Fruit fly (Drosophila melanogaster) whole organism, embryonic: ENCODE results near the gene CG43085.

Experiments used
- ATbp ChIP-seq: fragments of 200-800 bp; sonication (Bioruptor generic); optimal IDR thresholded peaks from 2 replicates; lab custom pipeline; 2017; ENCODE audit warnings: missing biosample characterization, mild to moderate bottlenecking, missing genetic modification characterization, missing genetic modification reagents
- Adf1 ChIP-seq: fragments of 200-800 bp; sonication (Bioruptor generic); IDR thresholded peaks from 2 replicates; pipeline ENCODE4 v1.3.6; 2022; ENCODE audit warnings: missing biosample characterization, missing genetic modification characterization
- Awh ChIP-seq: fragments of 200-800 bp; sonication (Bioruptor generic); IDR thresholded peaks from 2 replicates; pipeline ENCODE4, ENCODE4 v1.3.6; 2022; ENCODE audit warnings: missing biosample characterization, missing genetic modification characterization
- CG12071 ChIP-seq: fragments of 200-800 bp; sonication (Bioruptor generic); optimal IDR thresholded peaks from 3 replicates; lab custom pipeline; 2018; ENCODE audit warnings: missing biosample characterization, mild to moderate bottlenecking, missing genetic modification characterization
- CG12219 ChIP-seq: fragments of 200-800 bp; sonication (Bioruptor generic); optimal IDR thresholded peaks from 3 replicates; lab custom pipeline; 2018; ENCODE audit warnings: missing biosample characterization, mild to moderate bottlenecking, missing genetic modification characterization
- CG15011 ChIP-seq: fragments of 200-800 bp; sonication (Bioruptor generic); optimal IDR thresholded peaks from 3 replicates; lab custom pipeline; 2018; ENCODE audit warnings: missing biosample characterization, mild to moderate bottlenecking, missing genetic modification characterization
- CG1647 ChIP-seq: fragments of 200-800 bp; sonication (Bioruptor generic); optimal IDR thresholded peaks from 3 replicates; lab custom pipeline; 2016; ENCODE audit warnings: missing biosample characterization, missing genetic modification characterization
- CG17359 ChIP-seq: fragments of 200-800 bp; sonication (Bioruptor generic); optimal IDR thresholded peaks from 3 replicates; lab custom pipeline; 2018; ENCODE audit warnings: missing biosample characterization, mild to moderate bottlenecking, missing genetic modification characterization, moderate library complexity
- CG17829 ChIP-seq: fragments of 200-800 bp; optimal IDR thresholded peaks from 2 replicates; lab custom pipeline; 2019; ENCODE audit warnings: missing biosample characterization, mild to moderate bottlenecking, missing genetic modification characterization, moderate library complexity
- CG18262 ChIP-seq: fragments of 200-800 bp; optimal IDR thresholded peaks from 3 replicates; lab custom pipeline; 2019; ENCODE audit warnings: missing biosample characterization, mild to moderate bottlenecking, missing genetic modification characterization, moderate library complexity
- CG18619 ChIP-seq: fragments of 200-800 bp; sonication (Bioruptor generic); optimal IDR thresholded peaks from 3 replicates; lab custom pipeline; 2017; ENCODE audit warnings: missing biosample characterization, mild to moderate bottlenecking, missing genetic modification characterization
- CG2120 ChIP-seq: fragments of 200-800 bp; sonication (Bioruptor generic); optimal IDR thresholded peaks from 3 replicates; lab custom pipeline; 2016; ENCODE audit warnings: missing biosample characterization, missing genetic modification characterization
- CG2678 ChIP-seq: fragments of 200-800 bp; sonication (Bioruptor generic); optimal IDR thresholded peaks from 3 replicates; lab custom pipeline; 2019; ENCODE audit warnings: missing biosample characterization, mild to moderate bottlenecking, missing genetic modification characterization, moderate library complexity
- CG33213 ChIP-seq: fragments of 200-800 bp; sonication (Bioruptor generic); optimal IDR thresholded peaks from 3 replicates; lab custom pipeline; 2016; ENCODE audit warnings: missing biosample characterization, missing genetic modification characterization
- CG4617 ChIP-seq: fragments of 200-800 bp; sonication (Bioruptor generic); optimal IDR thresholded peaks from 3 replicates; lab custom pipeline; 2016; ENCODE audit warnings: missing biosample characterization, missing genetic modification characterization, borderline replicate concordance
- CG6272 ChIP-seq: fragments of 200-800 bp; sonication (Bioruptor generic); IDR thresholded peaks from 2 replicates; pipeline ENCODE4 v1.3.6; 2022; ENCODE audit warnings: missing biosample characterization, missing genetic modification characterization
- CG6765 ChIP-seq: fragments of 200-800 bp; sonication (Bioruptor generic); optimal IDR thresholded peaks from 3 replicates; lab custom pipeline; 2017; ENCODE audit warnings: missing biosample characterization, mild to moderate bottlenecking, missing genetic modification characterization
- CG9932 ChIP-seq: fragments of 200-800 bp; sonication (Bioruptor generic); IDR thresholded peaks from 2 replicates; pipeline ENCODE4 v1.3.6; 2022; ENCODE audit warnings: missing biosample characterization, missing genetic modification characterization
- Dip2 ChIP-seq: fragments of 200-800 bp; sonication (Bioruptor generic); IDR thresholded peaks from 2 replicates; pipeline ENCODE4 v1.3.6; 2022; ENCODE audit warnings: missing biosample characterization, missing genetic modification characterization
- E2f1 ChIP-seq: fragments of 200-800 bp; sonication (Bioruptor generic); IDR thresholded peaks from 2 replicates; pipeline ENCODE4 v1.3.6; 2022; ENCODE audit warnings: missing biosample characterization, missing genetic modification characterization
- Elba2 ChIP-seq: fragments of 200-800 bp; sonication (Bioruptor generic); optimal IDR thresholded peaks from 3 replicates; lab custom pipeline; 2016; ENCODE audit warnings: missing biosample characterization, missing genetic modification characterization
- Jarid2 ChIP-seq: fragments of 200-800 bp; sonication (Bioruptor generic); optimal IDR thresholded peaks from 3 replicates; lab custom pipeline; 2017; ENCODE audit warnings: mild to moderate bottlenecking, missing biosample characterization, missing genetic modification reagents, missing genetic modification characterization
- NfI ChIP-seq: fragments of 200-800 bp; sonication (Bioruptor generic); optimal IDR thresholded peaks from 3 replicates; lab custom pipeline; 2018; ENCODE audit warnings: missing biosample characterization, mild to moderate bottlenecking, missing genetic modification characterization, moderate library complexity
- Opbp ChIP-seq: fragments of 200-800 bp; sonication (Bioruptor generic); IDR thresholded peaks from 3 replicates; pipeline ENCODE4 v1.3.6; 2022; ENCODE audit warnings: missing biosample characterization, missing genetic modification characterization; ENCODE audit not compliant: partially characterized antibody
- Optix ChIP-seq: fragments of 200-800 bp; sonication (Bioruptor generic); IDR thresholded peaks from 3 replicates; pipeline ENCODE4 v1.3.6; 2022; ENCODE audit warnings: missing biosample characterization, missing genetic modification characterization
- Pdp1 ChIP-seq, 2 experiments: fragments of 200-800 bp; sonication (Bioruptor generic); optimal IDR thresholded peaks; 3 replicates each; lab custom pipeline; 2016; ENCODE audit warnings: missing biosample characterization in 2 of 2, missing genetic modification characterization in 2 of 2, mild to moderate bottlenecking in 1 of 2, moderate library complexity in 1 of 2
- Poxn ChIP-seq: fragments of 200-800 bp; sonication (Bioruptor generic); IDR thresholded peaks from 2 replicates; pipeline ENCODE4 v1.3.6; 2022; ENCODE audit warnings: missing biosample characterization, missing genetic modification characterization
- Tbp ChIP-seq: fragments of >200 bp; optimal IDR thresholded peaks from 2 replicates; lab custom pipeline; 2018; ENCODE audit warnings: missing biosample characterization, missing genetic modification characterization
- Usf ChIP-seq: fragments of 200-800 bp; sonication (Bioruptor generic); optimal IDR thresholded peaks from 2 replicates; lab custom pipeline; 2017; ENCODE audit warnings: missing genotype, missing biosample characterization, missing genetic modification characterization
- ac ChIP-seq: fragments of 200-800 bp; sonication (Bioruptor generic); optimal IDR thresholded peaks from 3 replicates; lab custom pipeline; 2017; ENCODE audit warnings: missing biosample characterization, mild to moderate bottlenecking, missing genetic modification characterization
- amos ChIP-seq: fragments of 200-800 bp; sonication (Bioruptor generic); IDR thresholded peaks from 2 replicates; pipeline ENCODE4 v1.3.6; 2022; ENCODE audit warnings: missing biosample characterization, missing genetic modification characterization; ENCODE audit not compliant: partially characterized antibody
- bbx ChIP-seq: fragments of 200-800 bp; sonication (Bioruptor generic); IDR thresholded peaks from 2 replicates; pipeline ENCODE4 v1.3.6; 2022; ENCODE audit warnings: missing biosample characterization, missing genetic modification characterization; ENCODE audit not compliant: partially characterized antibody
- br ChIP-seq: fragments of >200 bp; optimal IDR thresholded peaks from 2 replicates; lab custom pipeline; 2017
- chm ChIP-seq: fragments of 200-800 bp; sonication (Bioruptor generic); IDR thresholded peaks from 2 replicates; pipeline ENCODE4 v1.3.6; 2022; ENCODE audit warnings: missing biosample characterization, missing genetic modification characterization
- crc ChIP-seq: fragments of 200-800 bp; sonication (Bioruptor generic); optimal IDR thresholded peaks from 2 replicates; lab custom pipeline; 2016; ENCODE audit warnings: missing biosample characterization, missing genetic modification characterization
- exex ChIP-seq: fragments of 200-800 bp; sonication (Bioruptor generic); optimal IDR thresholded peaks from 4 replicates; lab custom pipeline; 2018; ENCODE audit warnings: missing biosample characterization, mild to moderate bottlenecking, missing genetic modification characterization, moderate library complexity
- eyg ChIP-seq: fragments of 200-800 bp; sonication (Bioruptor generic); optimal IDR thresholded peaks from 3 replicates; lab custom pipeline; 2016; ENCODE audit warnings: missing biosample characterization, missing genetic modification characterization
- ham ChIP-seq: fragments of 200-800 bp; sonication (Bioruptor generic); IDR thresholded peaks from 2 replicates; pipeline ENCODE4 v1.3.6; 2022; ENCODE audit warnings: missing biosample characterization, missing genetic modification characterization
- her ChIP-seq: fragments of 200-800 bp; sonication (Bioruptor generic); optimal IDR thresholded peaks from 2 replicates; lab custom pipeline; 2016; ENCODE audit warnings: missing biosample characterization, missing genetic modification characterization
- hkb ChIP-seq, 2 experiments: fragments of 200-800 bp in 1 of 2; fragments of >200 bp in 1 of 2; sonication (Bioruptor generic) in 1 of 2; IDR thresholded peaks in 1 of 2; optimal IDR thresholded peaks in 1 of 2; 2 replicates each; pipeline versions ENCODE4 v1.3.6 to Lab custom; 2017 to 2022; ENCODE audit warnings: missing biosample characterization in 1 of 2, missing genetic modification characterization in 1 of 2
- hth ChIP-seq: fragments of >200 bp; optimal IDR thresholded peaks from 2 replicates; lab custom pipeline; 2017; ENCODE audit warnings: inconsistent platforms
- klu ChIP-seq: fragments of 200-800 bp; sonication (Bioruptor generic); IDR thresholded peaks from 2 replicates; pipeline ENCODE4 v1.3.6; 2022; ENCODE audit warnings: missing biosample characterization, missing genetic modification characterization
- knrl ChIP-seq: fragments of 200-800 bp; sonication (Bioruptor generic); IDR thresholded peaks from 3 replicates; pipeline ENCODE4 v1.3.6; 2022; ENCODE audit warnings: missing biosample characterization, missing genetic modification characterization; ENCODE audit not compliant: partially characterized antibody
- lab ChIP-seq: fragments of 200-800 bp; sonication (Bioruptor generic); optimal IDR thresholded peaks from 3 replicates; lab custom pipeline; 2017; ENCODE audit warnings: missing biosample characterization, missing genetic modification characterization, mild to moderate bottlenecking, moderate library complexity, missing genetic modification reagents
- luna ChIP-seq: fragments of 200-800 bp; sonication (Bioruptor generic); optimal IDR thresholded peaks from 2 replicates; lab custom pipeline; 2016; ENCODE audit warnings: missing biosample characterization, missing genetic modification characterization
- nau ChIP-seq: fragments of 200-800 bp; sonication (Bioruptor generic); optimal IDR thresholded peaks from 3 replicates; lab custom pipeline; 2017; ENCODE audit warnings: missing biosample characterization, mild to moderate bottlenecking, missing genetic modification characterization, missing genetic modification reagents
- peb ChIP-seq: fragments of 200-800 bp; sonication (Bioruptor generic); IDR thresholded peaks from 2 replicates; pipeline ENCODE4 v1.3.6; 2022; ENCODE audit warnings: missing biosample characterization, missing genetic modification characterization
- ranshi ChIP-seq: fragments of 200-800 bp; sonication (Bioruptor generic); IDR thresholded peaks from 2 replicates; pipeline ENCODE4 v1.3.6; 2022; ENCODE audit warnings: missing biosample characterization, missing genetic modification characterization
- sima ChIP-seq: fragments of 200-800 bp; sonication (Bioruptor generic); optimal IDR thresholded peaks from 2 replicates; lab custom pipeline; 2016; ENCODE audit warnings: missing biosample characterization, missing genetic modification characterization
- usp ChIP-seq: fragments of >200 bp; optimal IDR thresholded peaks from 2 replicates; lab custom pipeline; 2017; ENCODE audit warnings: missing biosample characterization, missing genetic modification characterization
- zen ChIP-seq: fragments of 200-800 bp; sonication (Bioruptor generic); optimal IDR thresholded peaks from 3 replicates; lab custom pipeline; 2018; ENCODE audit warnings: missing biosample characterization, mild to moderate bottlenecking, missing genetic modification characterization, moderate library complexity
- zf30C ChIP-seq: fragments of 200-800 bp; sonication (Bioruptor generic); optimal IDR thresholded peaks from 3 replicates; lab custom pipeline; 2018; ENCODE audit warnings: missing biosample characterization, mild to moderate bottlenecking, missing genetic modification characterization

The CG43085 gene

DNA sequence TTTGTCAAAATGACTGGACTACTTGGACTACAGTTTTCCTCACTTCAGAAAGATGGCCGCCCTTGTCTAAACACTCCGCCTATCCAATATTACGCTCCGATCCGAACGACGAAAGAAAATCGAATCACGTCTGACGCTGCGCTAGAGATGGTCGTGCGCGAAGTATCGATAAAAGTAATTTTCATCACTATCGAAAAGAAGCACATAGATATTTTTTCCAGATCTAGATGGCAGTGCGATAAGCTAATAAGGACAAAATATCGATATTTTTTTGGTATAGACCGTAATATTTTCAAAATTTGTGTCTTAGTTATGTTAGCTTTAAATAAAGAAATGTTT is 1.7 kb downstream of the CG43085 start, which contains the start of gene Pep (continued):
- TF ChIP-seq NfI (GFP tag; lab: Kevin White, UChicago) (peak; percentile 24), CG2120 (GFP tag; lab: Kevin White, UChicago) (peak; percentile 56), CG18619 (GFP tag; lab: Kevin White, UChicago) (no peak), Opbp (peak; percentile 99), Jarid2 (peak; percentile 60), Poxn (no peak), CG6765 (GFP tag; lab: Kevin White, UChicago) (no peak), CG12071 (GFP tag; lab: Kevin White, UChicago) (no peak), hth (no peak), her (GFP tag; lab: Kevin White, UChicago) (peak; percentile 46), ranshi (GFP tag; lab: Robert Waterston, UW) (no peak; the same call in 1 of the 2 replicates), CG2678 (tag; lab: Kevin White, UChicago) (no peak), CG6272 (no peak), CG17359 (tag; lab: Kevin White, UChicago) (peak; percentile 13), ac (no peak), ham (GFP tag; lab: Robert Waterston, UW) (no peak), knrl (GFP tag; lab: Robert Waterston, UW) (peak; percentile 99), hkb (optimal IDR thresholded peaks at IDR 0.05; lab: Kevin White, UChicago) (no peak), hkb (GFP tag; IDR thresholded peaks at IDR 0.05; lab: Robert Waterston, UW) (peak; percentile 46; the same call in 1 of the 2 replicates), Awh (no peak), CG9932 (GFP tag; lab: Robert Waterston, UW) (no peak; the same call in 1 of the 2 replicates), E2f1 (GFP tag; lab: Robert Waterston, UW) (no peak), CG1647 (GFP tag; lab: Kevin White, UChicago) (no peak), Usf (GFP tag; lab: Kevin White, UChicago) (no peak), exex (tag; lab: Kevin White, UChicago) (peak; percentile 5), CG17829 (tag; lab: Kevin White, UChicago) (peak; percentile 63), CG15011 (GFP tag; lab: Kevin White, UChicago) (no peak), zf30C (GFP tag; lab: Kevin White, UChicago) (peak; percentile 8), ATbp (no peak), CG12219 (GFP tag; lab: Kevin White, UChicago) (no peak), Dip2 (GFP tag; lab: Robert Waterston, UW) (no peak), sima (GFP tag; lab: Kevin White, UChicago) (no peak), CG4617 (GFP tag; lab: Kevin White, UChicago) (peak; percentile 36), eyg (peak; percentile 24), Pdp1 (GFP tag; optimal IDR thresholded peaks at IDR 0.05; lab: Kevin White, UChicago) (peak in 1 of 2 experiments; percentile 36), zen (tag; lab: Kevin White, UChicago) (peak; percentile 69), Adf1 (GFP tag; lab: Robert Waterston, UW) (peak; percentile 25; the same call in 1 of the 2 replicates), crc (no peak), luna (GFP tag; lab: Kevin White, UChicago) (peak; percentile 30), klu (GFP tag; lab: Robert Waterston, UW) (no peak), CG33213 (GFP tag; lab: Kevin White, UChicago) (peak; percentile 70), amos (peak; percentile 99), Tbp (no peak), usp (GFP tag; lab: Kevin White, UChicago) (no peak), br (no peak), CG18262 (tag; lab: Kevin White, UChicago) (peak; percentile 34), Optix (GFP tag; lab: Robert Waterston, UW) (no peak), chm (no peak; the same call in 1 of the 2 replicates), nau (GFP tag; lab: Kevin White, UChicago) (no peak), Elba2 (no peak), lab (GFP tag; lab: Kevin White, UChicago) (no peak), peb (GFP tag; lab: Robert Waterston, UW) (no peak), bbx (GFP tag; lab: Robert Waterston, UW) (peak; percentile 99)
